Fruit fly (Drosophila melanogaster) whole organism, adult: ENCODE measurements around the gene Fign.

Experiments used
- CG11617 ChIP-seq: fragments of 200-800 bp; sonication (Bioruptor generic); optimal IDR thresholded peaks from 2 replicates; lab custom pipeline; 2017; ENCODE audit warnings: mild to moderate bottlenecking, missing biosample characterization, missing genetic modification reagents, missing genetic modification characterization
- tj ChIP-seq: fragments of 200-800 bp; sonication (Bioruptor generic); optimal IDR thresholded peaks from 3 replicates; lab custom pipeline; 2017; ENCODE audit warnings: missing biosample characterization, mild to moderate bottlenecking, missing genetic modification characterization, moderate library complexity

DNA sequence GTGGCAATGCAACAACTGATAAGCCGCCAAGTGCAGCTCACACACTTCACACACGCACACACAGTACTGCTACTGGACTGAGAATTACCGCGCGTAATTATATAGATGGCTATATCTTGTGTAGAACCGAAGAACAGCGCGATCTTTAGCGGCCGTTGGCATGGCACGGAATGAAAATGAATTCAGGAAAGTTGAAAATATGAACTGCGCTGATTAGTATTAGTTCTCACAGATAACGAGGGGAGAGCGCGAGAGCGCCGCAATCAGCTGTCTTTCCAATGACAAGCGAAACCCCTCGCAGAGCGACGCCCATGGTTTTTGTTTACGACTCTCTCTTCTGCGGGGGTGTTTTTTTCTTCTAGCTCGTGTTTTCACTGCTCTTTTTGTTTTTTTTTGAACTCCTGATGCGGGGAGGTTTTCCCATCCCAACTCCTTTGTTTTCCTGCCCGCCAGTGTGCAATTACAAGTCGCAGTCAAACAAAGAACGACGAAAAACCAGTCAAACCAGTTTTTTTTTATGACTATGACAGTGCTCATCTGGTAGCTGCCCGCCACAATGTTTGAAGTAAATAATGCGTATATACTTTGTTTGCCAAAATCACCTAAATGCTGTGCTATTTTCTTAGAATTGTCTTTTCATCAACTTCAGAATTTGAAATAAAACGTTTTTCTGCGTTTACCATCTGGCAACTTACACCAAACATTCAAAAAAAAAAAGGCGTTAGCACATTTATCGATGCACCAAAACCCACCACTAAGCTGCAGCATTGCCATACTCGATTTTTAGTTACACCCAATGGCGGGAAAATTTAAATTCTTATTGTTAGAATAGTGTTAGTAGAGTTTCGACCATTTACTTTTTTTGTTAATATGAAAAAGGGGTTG is 16.5 kb downstream of the Fign start, which contains the start of gene CG9663:
- TF ChIP-seq CG11617 (GFP tag; lab: Kevin White, UChicago) (no peak), tj (no peak)
